Fruit fly (Drosophila melanogaster): ENCODE measurements around the gene Or10a.
A peak's percentile ranks its signal among the peaks of the same experiment; 100 is the strongest.

The Or10a gene

dm6 chrX:11379139-11379538 lies 38.1 kb downstream of the Or10a start (continued):
- TF ChIP-seq pan (optimal IDR thresholded peaks at IDR 0.05) = no peak
- TF ChIP-seq pan (GFP tag; optimal IDR thresholded peaks at IDR 0.05 in 1 of 2, IDR thresholded peaks at IDR 0.05 in 1 of 2) = peak in 1 of 2 experiments; percentile 58
- TF ChIP-seq dati (GFP tag; IDR thresholded peaks at IDR 0.05) = no peak
- no peak for TF ChIP-seq repo (GFP tag; optimal IDR thresholded peaks at IDR 0.05)
- no peak for TF ChIP-seq Atf3 (GFP tag; optimal IDR thresholded peaks at IDR 0.05)
- TF ChIP-seq CG6254 (GFP tag; optimal IDR thresholded peaks at IDR 0.05) = no peak
- TF ChIP-seq maf-S (GFP tag; optimal IDR thresholded peaks at IDR 0.05) = no peak
- peak; percentile 41 for TF ChIP-seq CG9932 (GFP tag; IDR thresholded peaks at IDR 0.05)
- no peak for TF ChIP-seq YL-1 (GFP tag; optimal IDR thresholded peaks at IDR 0.05)
- peak; percentile 40 for TF ChIP-seq sug (tag; optimal IDR thresholded peaks at IDR 0.05)
- 0 out of 3 replicates have a peak, but pooled peaks have one; percentile 50 for TF ChIP-seq CG11456 (GFP tag; IDR thresholded peaks at IDR 0.05)
- 0 out of 2 replicates have a peak, but pooled peaks have one; percentile 35 for TF ChIP-seq CG5953 (GFP tag; IDR thresholded peaks at IDR 0.05)
- peak; percentile 50 for TF ChIP-seq mam (GFP tag; optimal IDR thresholded peaks at IDR 0.05)
- peak; percentile 45; the same call in 1 of the 2 replicates for TF ChIP-seq CG31224 (GFP tag; IDR thresholded peaks at IDR 0.05)
- TF ChIP-seq onecut (GFP tag; IDR thresholded peaks at IDR 0.05) = 0 out of 2 replicates have a peak, but pooled peaks have one; percentile 18
- TF ChIP-seq usp (GFP tag; optimal IDR thresholded peaks at IDR 0.05) = no peak
- TF ChIP-seq hkb (optimal IDR thresholded peaks at IDR 0.05) = no peak
- peak; percentile 70 for TF ChIP-seq hkb (GFP tag; IDR thresholded peaks at IDR 0.05)
- TF ChIP-seq CG15011 (GFP tag; optimal IDR thresholded peaks at IDR 0.05) = no peak
- no peak for TF ChIP-seq TFAM (GFP tag; optimal IDR thresholded peaks at IDR 0.05)
- TF ChIP-seq Adf1 (GFP tag; IDR thresholded peaks at IDR 0.05) = no peak
- TF ChIP-seq CG12942 (GFP tag; optimal IDR thresholded peaks at IDR 0.05) = no peak
- no peak for TF ChIP-seq Usf (GFP tag; optimal IDR thresholded peaks at IDR 0.05)
- TF ChIP-seq Nf-YC (tag; optimal IDR thresholded peaks at IDR 0.05) = peak; percentile 52
- peak; percentile 16; the same call in 1 of the 3 replicates for TF ChIP-seq sr (GFP tag; IDR thresholded peaks at IDR 0.05)
- TF ChIP-seq CG3838 (GFP tag; optimal IDR thresholded peaks at IDR 0.05) = no peak
- TF ChIP-seq CG2875 (GFP tag; optimal IDR thresholded peaks at IDR 0.05) = peak; percentile 3
- peak; percentile 65 for TF ChIP-seq vvl (GFP tag; IDR thresholded peaks at IDR 0.05)
- TF ChIP-seq HLH54F (GFP tag; optimal IDR thresholded peaks at IDR 0.05) = no peak
- no peak for TF ChIP-seq CG14860 (GFP tag; IDR thresholded peaks at IDR 0.05; ENCODE audit: partially characterized antibody)
- 0 out of 3 replicates have a peak, but pooled peaks have one; percentile 22 for TF ChIP-seq CG17361 (GFP tag; IDR thresholded peaks at IDR 0.05)
- TF ChIP-seq Dll (GFP tag; IDR thresholded peaks at IDR 0.05; ENCODE audit: partially characterized antibody) = no peak
- TF ChIP-seq CG11696 (GFP tag; IDR thresholded peaks at IDR 0.05) = peak; percentile 71
- TF ChIP-seq jumu (GFP tag; optimal IDR thresholded peaks at IDR 0.05) = no peak
- no peak for TF ChIP-seq CG1024 (GFP tag; IDR thresholded peaks at IDR 0.05)
- TF ChIP-seq ara (GFP tag; IDR thresholded peaks at IDR 0.05) = peak; percentile 42; the same call in 1 of the 2 replicates
- no peak for TF ChIP-seq pros (GFP tag; optimal IDR thresholded peaks at IDR 0.05)
- TF ChIP-seq H15 (GFP tag; IDR thresholded peaks at IDR 0.05) = peak; percentile 40; the same call in 1 of the 3 replicates
- TF ChIP-seq Hey (tag; optimal IDR thresholded peaks at IDR 0.05) = no peak
- no peak for TF ChIP-seq CG4404 (GFP tag; IDR thresholded peaks at IDR 0.05)
- TF ChIP-seq wek (GFP tag; optimal IDR thresholded peaks at IDR 0.05) = no peak
- peak; percentile 4 for TF ChIP-seq D19A (tag; optimal IDR thresholded peaks at IDR 0.05)
- TF ChIP-seq Trl (optimal IDR thresholded peaks at IDR 0.05) = no peak
- no peak for TF ChIP-seq Trl (GFP tag; optimal IDR thresholded peaks at IDR 0.05)
- peak; percentile 32; the same call in 1 of the 2 replicates for TF ChIP-seq sisA (GFP tag; IDR thresholded peaks at IDR 0.05)
- peak; percentile 58; the same call in 2 of the 3 replicates for TF ChIP-seq Dbx (GFP tag; IDR thresholded peaks at IDR 0.05)
- no peak for TF ChIP-seq z (GFP tag; IDR thresholded peaks at IDR 0.05)
- peak; percentile 68 for TF ChIP-seq seq (GFP tag; IDR thresholded peaks at IDR 0.05)
- peak; percentile 11 for TF ChIP-seq caup (GFP tag; optimal IDR thresholded peaks at IDR 0.05; ENCODE audit: severe bottlenecking)
- no peak for TF ChIP-seq Myb (GFP tag; optimal IDR thresholded peaks at IDR 0.05)
- TF ChIP-seq CG11398 (GFP tag; optimal IDR thresholded peaks at IDR 0.05) = no peak
- TF ChIP-seq grau (tag; optimal IDR thresholded peaks at IDR 0.05) = peak; percentile 46
- TF ChIP-seq CG31365 (tag; optimal IDR thresholded peaks at IDR 0.05) = no peak
